Fruit fly (Drosophila melanogaster): ENCODE measurements around the gene CG32148.
A peak's percentile ranks its signal among the peaks of the same experiment; 100 is the strongest.

The CG32148 gene

dm6 chr3L:14999284-15000019 is 23.8 kb upstream of the CG32148 start, which contains the start of the genes mRpL39 and Prosbeta2 (continued):
- TF ChIP-seq MTF-1 (GFP tag; optimal IDR thresholded peaks at IDR 0.05; ENCODE audit: borderline replicate concordance) (no peak), zfh1 (GFP tag; IDR thresholded peaks at IDR 0.05) (peak; percentile 68; the same call in 2 of the 3 replicates), amos (GFP tag; IDR thresholded peaks at IDR 0.05; ENCODE audit: partially characterized antibody) (peak; percentile 85), Dll (GFP tag; IDR thresholded peaks at IDR 0.05; ENCODE audit: partially characterized antibody) (peak; percentile 99), CG11504 (tag; optimal IDR thresholded peaks at IDR 0.05) (peak; percentile 78), CG3726 (GFP tag; IDR thresholded peaks at IDR 0.05) (no peak), unpg (GFP tag; optimal IDR thresholded peaks at IDR 0.05) (peak; percentile 53)

- no peak for TF ChIP-seq CG1024 (GFP tag; IDR thresholded peaks at IDR 0.05)
- TF ChIP-seq zfh1 (GFP tag; IDR thresholded peaks at IDR 0.05), result 0 out of 3 replicates have a peak, but pooled peaks have one; percentile 12
- TF ChIP-seq Usf (GFP tag; optimal IDR thresholded peaks at IDR 0.05), result no peak
- TF ChIP-seq ewg (GFP tag; optimal IDR thresholded peaks at IDR 0.05), result peak; percentile 17
- peak; percentile 30; the same call in 1 of the 2 replicates for TF ChIP-seq Xrp1 (GFP tag; IDR thresholded peaks at IDR 0.05)
- TF ChIP-seq Drgx (GFP tag; IDR thresholded peaks at IDR 0.05), result peak; percentile 78
Measured at dm6 chr3L:15005085-15005484, 18.2 kb upstream of the CG32148 start.

DNA sequence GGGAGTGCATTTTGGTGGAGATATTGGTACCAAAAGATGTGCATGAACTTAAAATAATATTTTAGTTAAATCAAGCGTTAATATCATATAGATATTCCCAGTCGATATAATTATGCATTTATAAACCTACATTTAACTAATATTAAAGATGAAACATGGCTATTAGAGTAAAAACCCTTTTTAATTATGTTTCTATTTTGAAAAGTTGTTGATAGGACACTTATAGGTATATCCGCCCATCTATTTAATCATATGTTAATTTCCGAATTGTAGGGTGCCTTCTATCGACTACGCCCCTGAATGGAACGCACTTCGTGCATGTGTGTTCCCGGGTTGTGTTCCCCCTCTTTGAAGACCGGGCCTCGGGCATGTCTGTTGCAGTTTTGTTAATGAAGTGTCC is 17.5 kb upstream of the CG32148 start:
- TF ChIP-seq slbo (GFP tag; IDR thresholded peaks at IDR 0.05), result no peak
- peak in 1 of 2 experiments; percentile 42 for TF ChIP-seq bsh (GFP tag; optimal IDR thresholded peaks at IDR 0.05)
- no peak for TF ChIP-seq CG9727 (GFP tag; optimal IDR thresholded peaks at IDR 0.05)
- 0 out of 3 replicates have a peak, but pooled peaks have one; percentile 29 for TF ChIP-seq CG17361 (GFP tag; IDR thresholded peaks at IDR 0.05)
- no peak for TF ChIP-seq CG8359 (GFP tag; optimal IDR thresholded peaks at IDR 0.05; ENCODE audit: borderline replicate concordance)
- peak; percentile 31 for TF ChIP-seq sens (GFP tag)

dm6 chr3L:15006825-15007224 is 16.5 kb upstream of the CG32148 start:
- TF ChIP-seq nom (GFP tag; optimal IDR thresholded peaks at IDR 0.05), result peak; percentile 26
- TF ChIP-seq lmd (GFP tag; IDR thresholded peaks at IDR 0.05), result 0 out of 2 replicates have a peak, but pooled peaks have one; percentile 17
- peak; percentile 27; the same call in 1 of the 2 replicates for TF ChIP-seq vvl (GFP tag; IDR thresholded peaks at IDR 0.05)
- TF ChIP-seq sens (GFP tag), result peak; percentile 30
- TF ChIP-seq ci (GFP tag; IDR thresholded peaks at IDR 0.05), result no peak
- TF ChIP-seq row (GFP tag; IDR thresholded peaks at IDR 0.05), result peak; percentile 36; the same call in 1 of the 3 replicates
- no peak for TF ChIP-seq tio (GFP tag; optimal IDR thresholded peaks at IDR 0.05)
- TF ChIP-seq nau (GFP tag; optimal IDR thresholded peaks at IDR 0.05), result no peak
- TF ChIP-seq dmrt99B (tag; optimal IDR thresholded peaks at IDR 0.05), result peak; percentile 18
- TF ChIP-seq CG8388 (GFP tag; optimal IDR thresholded peaks at IDR 0.05), result peak; percentile 49
- TF ChIP-seq prd (optimal IDR thresholded peaks at IDR 0.05), result no peak
- TF ChIP-seq prd (GFP tag; IDR thresholded peaks at IDR 0.05), result peak; percentile 30; the same call in 2 of the 3 replicates
- TF ChIP-seq pan (optimal IDR thresholded peaks at IDR 0.05), result no peak
- TF ChIP-seq pan (GFP tag; optimal IDR thresholded peaks at IDR 0.05 in 1 of 2, IDR thresholded peaks at IDR 0.05 in 1 of 2), result peak in 1 of 2 experiments; percentile 59
- no peak for TF ChIP-seq repo (GFP tag; optimal IDR thresholded peaks at IDR 0.05)
- peak; percentile 35 for TF ChIP-seq CG18262 (tag; optimal IDR thresholded peaks at IDR 0.05)
- TF ChIP-seq CG31441 (GFP tag; IDR thresholded peaks at IDR 0.05), result peak; percentile 22; the same call in 1 of the 2 replicates
- TF ChIP-seq Pdp1 (GFP tag; optimal IDR thresholded peaks at IDR 0.05), result peak in 1 of 2 experiments; percentile 11
- TF ChIP-seq CG2875 (GFP tag; optimal IDR thresholded peaks at IDR 0.05), result peak; percentile 4
- no peak for TF ChIP-seq Doc3 (GFP tag; IDR thresholded peaks at IDR 0.05; ENCODE audit: partially characterized antibody)
- peak; percentile 46 for TF ChIP-seq Sox102F (GFP tag; optimal IDR thresholded peaks at IDR 0.05)
- peak; percentile 53; the same call in 1 of the 2 replicates for TF ChIP-seq Xrp1 (GFP tag; IDR thresholded peaks at IDR 0.05)
- TF ChIP-seq CG17361 (GFP tag; IDR thresholded peaks at IDR 0.05), result 0 out of 3 replicates have a peak, but pooled peaks have one; percentile 30
- TF ChIP-seq bsh (GFP tag; optimal IDR thresholded peaks at IDR 0.05), result peak; percentile 36 to 45
- no peak for TF ChIP-seq dpn (GFP tag; optimal IDR thresholded peaks at IDR 0.05)
- peak; percentile 39; the same call in 1 of the 2 replicates for TF ChIP-seq CG32772 (GFP tag; IDR thresholded peaks at IDR 0.05)
- TF ChIP-seq fd96Cb (tag; optimal IDR thresholded peaks at IDR 0.05), result no peak
- no peak for TF ChIP-seq CG9797 (GFP tag; optimal IDR thresholded peaks at IDR 0.05)

Measured in whole organism, embryonic.